Fruit fly (Drosophila melanogaster) Kc167 (cell line): ENCODE measurements around the gene CG6508.

Source experiments
- Myc ChIP-seq: fragments of >200 bp; optimal IDR thresholded peaks from 2 replicates; lab custom pipeline; 2017; ENCODE audit warnings: missing external identifiers
- Sin3A ChIP-seq: fragments of >200 bp; optimal IDR thresholded peaks from 2 replicates; lab custom pipeline; 2018; ENCODE audit warnings: missing external identifiers
- h ChIP-seq: fragments of >200 bp; optimal IDR thresholded peaks from 3 replicates; lab custom pipeline; 2018; ENCODE audit warnings: missing external identifiers
- insv ChIP-seq: fragments of >200 bp; optimal IDR thresholded peaks from 3 replicates; lab custom pipeline; 2018; ENCODE audit warnings: missing external identifiers
- psq ChIP-seq: fragments of >200 bp; optimal IDR thresholded peaks from 2 replicates; lab custom pipeline; 2017; ENCODE audit warnings: missing external identifiers
- ttk ChIP-seq: sonication (Bioruptor generic); optimal IDR thresholded peaks from 2 replicates; lab custom pipeline; 2017; ENCODE audit warnings: missing external identifiers

CG6508 gene

dm6 chr2L:10801951-10802780 lies 16.7 kb upstream of the CG6508 start:
- TF ChIP-seq Sin3A (lab: Kevin White, UChicago) (no peak), Myc (lab: Kevin White, UChicago) (no peak), h (no peak), psq (lab: Kevin White, UChicago) (no peak), ttk (lab: Kevin White, UChicago) (no peak), insv (lab: Kevin White, UChicago) (no peak)

dm6 chr2L:10820405-10820804 lies 1.5 kb downstream of the CG6508 start, which contains the start of gene CG17134:
Gene CG17134, plus strand, starts transcription at chr2L:10820705.
- TF ChIP-seq h (no peak), ttk (lab: Kevin White, UChicago) (no peak), psq (lab: Kevin White, UChicago) (no peak), Myc (lab: Kevin White, UChicago) (no peak), Sin3A (lab: Kevin White, UChicago) (no peak), insv (lab: Kevin White, UChicago) (no peak)

dm6 chr2L:10822620-10823019 lies 3.7 kb downstream of the CG6508 start:
- TF ChIP-seq Sin3A (lab: Kevin White, UChicago) = no peak
- TF ChIP-seq insv (lab: Kevin White, UChicago) = no peak
- no peak for TF ChIP-seq ttk (lab: Kevin White, UChicago)
- TF ChIP-seq Myc (lab: Kevin White, UChicago) = no peak
- no peak for TF ChIP-seq psq (lab: Kevin White, UChicago)
- no peak for TF ChIP-seq h

- no peak for TF ChIP-seq ttk (lab: Kevin White, UChicago)
Measured at dm6 chr2L:10831590-10831989, 12.7 kb downstream of the CG6508 start.

dm6 chr2L:10837491-10837890 lies 18.6 kb downstream of the CG6508 start, which contains the start of gene Nos:
Gene Nos, minus strand, starts transcription at chr2L:10837511.
- TF ChIP-seq Myc (lab: Kevin White, UChicago) (no peak), insv (lab: Kevin White, UChicago) (no peak), ttk (lab: Kevin White, UChicago) (no peak), h (no peak), Sin3A (lab: Kevin White, UChicago) (no peak), psq (lab: Kevin White, UChicago) (no peak)

dm6 chr2L:10841619-10842018 lies 22.7 kb downstream of the CG6508 start:
- TF ChIP-seq insv (lab: Kevin White, UChicago) (no peak), h (no peak), ttk (lab: Kevin White, UChicago) (no peak), Myc (lab: Kevin White, UChicago) (no peak), psq (lab: Kevin White, UChicago) (no peak), Sin3A (lab: Kevin White, UChicago) (no peak)

dm6 chr2L:10842326-10842725 lies 23.4 kb downstream of the CG6508 start, which contains the start of gene CG6700:
Gene CG6700, minus strand, starts transcription at chr2L:10842597.
- TF ChIP-seq ttk (lab: Kevin White, UChicago) (no peak), Myc (lab: Kevin White, UChicago) (no peak), Sin3A (lab: Kevin White, UChicago) (no peak), insv (lab: Kevin White, UChicago) (no peak), psq (lab: Kevin White, UChicago) (no peak), h (no peak)

dm6 chr2L:10845564-10845963 lies 26.7 kb downstream of the CG6508 start, which contains the start of the genes CG17139 and CG17140:
Gene CG17139, minus strand, starts transcription at chr2L:10845664.
Gene CG17140, minus strand, starts transcription at chr2L:10845664.
- TF ChIP-seq Sin3A (lab: Kevin White, UChicago) (no peak), h (no peak), ttk (lab: Kevin White, UChicago) (no peak), insv (lab: Kevin White, UChicago) (no peak), Myc (lab: Kevin White, UChicago) (no peak), psq (lab: Kevin White, UChicago) (no peak)

dm6 chr2L:10846944-10847343 lies 28.0 kb downstream of the CG6508 start, which contains the start of gene Porin2:
Gene Porin2, minus strand, starts transcription at chr2L:10847044.
- TF ChIP-seq Myc (lab: Kevin White, UChicago) (no peak), psq (lab: Kevin White, UChicago) (no peak), insv (lab: Kevin White, UChicago) (no peak), Sin3A (lab: Kevin White, UChicago) (no peak), ttk (lab: Kevin White, UChicago) (no peak), h (no peak)

dm6 chr2L:10849511-10850191 lies 30.7 kb downstream of the CG6508 start, which contains the start of gene SmydA-3:
Gene SmydA-3, plus strand, starts transcription at chr2L:10850141.
- no peak for TF ChIP-seq ttk (lab: Kevin White, UChicago)
- no peak for TF ChIP-seq Sin3A (lab: Kevin White, UChicago)
- no peak for TF ChIP-seq insv (lab: Kevin White, UChicago)
- no peak for TF ChIP-seq h
- TF ChIP-seq Myc (lab: Kevin White, UChicago) = no peak
- no peak for TF ChIP-seq psq (lab: Kevin White, UChicago)

- TF ChIP-seq h (no peak), ttk (lab: Kevin White, UChicago) (no peak), Myc (lab: Kevin White, UChicago) (no peak), insv (lab: Kevin White, UChicago) (no peak), psq (lab: Kevin White, UChicago) (no peak), Sin3A (lab: Kevin White, UChicago) (no peak)
Measured at dm6 chr2L:10850320-10850990, 31.5 kb downstream of the CG6508 start, which contains the start of gene porin. Gene porin, minus strand, starts transcription at chr2L:10850848.
